Fruit fly (Drosophila melanogaster): ENCODE measurements around the gene CG2604.

Gene CG2604

dm6 chr3R:5215334-5216307 is 7.5 kb downstream of the CG2604 start (continued):
- TF ChIP-seq CkIIα-i1 (GFP tag; IDR thresholded peaks at IDR 0.05) (no peak), otp (GFP tag; IDR thresholded peaks at IDR 0.05) (peak; percentile 100), bsh (GFP tag; optimal IDR thresholded peaks at IDR 0.05) (peak; percentile 84 to 99), h (optimal IDR thresholded peaks at IDR 0.05) (no peak), Optix (GFP tag; IDR thresholded peaks at IDR 0.05) (peak; percentile 97), CG15514 (GFP tag; optimal IDR thresholded peaks at IDR 0.05) (peak; percentile 62), Hr51 (GFP tag; optimal IDR thresholded peaks at IDR 0.05) (peak; percentile 77 to 99), Oaz (GFP tag; IDR thresholded peaks at IDR 0.05) (no peak), CG7839 (tag; optimal IDR thresholded peaks at IDR 0.05) (peak; percentile 78), CG6272 (GFP tag; IDR thresholded peaks at IDR 0.05) (no peak), CG2116 (GFP tag; optimal IDR thresholded peaks at IDR 0.05) (peak; percentile 94), CHES-1-like (GFP tag; optimal IDR thresholded peaks at IDR 0.05) (peak; percentile 98), CG10979 (tag; optimal IDR thresholded peaks at IDR 0.05) (peak; percentile 90), CG1603 (tag; optimal IDR thresholded peaks at IDR 0.05) (peak; percentile 98), Xbp1 (GFP tag; optimal IDR thresholded peaks at IDR 0.05) (peak; percentile 86), CG1832 (GFP tag; optimal IDR thresholded peaks at IDR 0.05) (no peak), H15 (GFP tag; IDR thresholded peaks at IDR 0.05) (peak; percentile 91), Trl (optimal IDR thresholded peaks at IDR 0.05) (no peak), Trl (GFP tag; optimal IDR thresholded peaks at IDR 0.05) (peak; percentile 99), dmrt99B (tag; optimal IDR thresholded peaks at IDR 0.05) (peak; percentile 92), CG17802 (tag; optimal IDR thresholded peaks at IDR 0.05) (peak; percentile 91), gce (GFP tag; IDR thresholded peaks at IDR 0.05) (peak; percentile 98), Dref (GFP tag; IDR thresholded peaks at IDR 0.05) (no peak), CG6689 (GFP tag; IDR thresholded peaks at IDR 0.05) (peak; percentile 94), gcm (GFP tag; optimal IDR thresholded peaks at IDR 0.05) (peak; percentile 98), Six4 (GFP tag; optimal IDR thresholded peaks at IDR 0.05) (peak; percentile 99), D (optimal IDR thresholded peaks at IDR 0.05) (no peak), D (GFP tag; optimal IDR thresholded peaks at IDR 0.05) (peak; percentile 100), emc (GFP tag; optimal IDR thresholded peaks at IDR 0.05) (peak; percentile 77), CG31388 (GFP tag; optimal IDR thresholded peaks at IDR 0.05) (peak; percentile 96), CG11723 (GFP tag; optimal IDR thresholded peaks at IDR 0.05) (peak; percentile 99), dpn (GFP tag; optimal IDR thresholded peaks at IDR 0.05) (peak; percentile 90 to 96), dati (GFP tag; IDR thresholded peaks at IDR 0.05) (peak; percentile 96), Vsx1 (GFP tag; optimal IDR thresholded peaks at IDR 0.05) (peak; percentile 99), grn (GFP tag; optimal IDR thresholded peaks at IDR 0.05) (peak; percentile 100), CG14860 (GFP tag; IDR thresholded peaks at IDR 0.05; ENCODE audit: partially characterized antibody) (no peak), odd (GFP tag; optimal IDR thresholded peaks at IDR 0.05) (peak; percentile 97), CG3281 (GFP tag; optimal IDR thresholded peaks at IDR 0.05) (peak; percentile 64), chinmo (GFP tag; IDR thresholded peaks at IDR 0.05; ENCODE audit: partially characterized antibody) (peak; percentile 90; the same call in 3 of the 4 replicates), salm (tag; optimal IDR thresholded peaks at IDR 0.05) (peak; percentile 95), z (GFP tag; IDR thresholded peaks at IDR 0.05) (peak; percentile 89), nerfin-2 (GFP tag; IDR thresholded peaks at IDR 0.05; ENCODE audit: partially characterized antibody) (no peak; the same call in 1 of the 2 replicates), fd96Cb (tag; optimal IDR thresholded peaks at IDR 0.05) (peak; percentile 91), tgo (GFP tag; IDR thresholded peaks at IDR 0.05) (peak; percentile 82), CG9437 (GFP tag; optimal IDR thresholded peaks at IDR 0.05) (peak; percentile 44), lola (GFP tag; optimal IDR thresholded peaks at IDR 0.05) (peak in 1 of 3 experiments; percentile 97), ab (GFP tag; optimal IDR thresholded peaks at IDR 0.05) (peak; percentile 13), fu2 (GFP tag; optimal IDR thresholded peaks at IDR 0.05) (peak; percentile 74)
